Worm (Caenorhabditis elegans): ENCODE data around the gene nep-3.

- TF ChIP-seq sdc-2 (tag; optimal IDR thresholded peaks at IDR 0.05) (no peak), syd-9 (tag; optimal IDR thresholded peaks at IDR 0.05) (no peak), tbx-2 (tag; optimal IDR thresholded peaks at IDR 0.05) (no peak), ceh-2 (tag; optimal IDR thresholded peaks at IDR 0.05) (no peak), C08G9.2 (tag; optimal IDR thresholded peaks at IDR 0.05) (no peak), nhr-11 (tag; optimal IDR thresholded peaks at IDR 0.05) (no peak)
These were observed 49.2 kb downstream of the nep-3 start, which contains the start of gene F54D10.8 for ce11 chrII:3827801-3828200.
